Worm (Caenorhabditis elegans) whole organism, L1 larva: ENCODE results near the gene orc-1.

Experiments
- Y116A8C.19 ChIP-seq: sonication (generic microtip); optimal IDR thresholded peaks from 2 replicates; lab custom pipeline; 2016; ENCODE audit warnings: missing compliant biosample characterization, missing genetic modification characterization, borderline replicate concordance
- aha-1 ChIP-seq: fragments of 150-350 bp; optimal IDR thresholded peaks from 2 replicates; lab custom pipeline; 2014; ENCODE audit warnings: missing biosample characterization, missing genetic modification characterization
- alr-1 ChIP-seq: fragments of 200-800 bp; sonication (Bioruptor generic); optimal IDR thresholded peaks from 2 replicates; lab custom pipeline; 2018; ENCODE audit warnings: borderline replicate concordance, mild to moderate bottlenecking, missing genetic modification characterization, missing compliant biosample characterization
- ama-1 ChIP-seq: fragments of 150-350 bp; optimal IDR thresholded peaks from 2 replicates; lab custom pipeline; 2014
- ceh-63 ChIP-seq: fragments of 200-800 bp; sonication (Bioruptor generic); optimal IDR thresholded peaks from 2 replicates; lab custom pipeline; 2018; ENCODE audit warnings: mild to moderate bottlenecking, missing genetic modification characterization, missing compliant biosample characterization
- ceh-8 ChIP-seq: fragments of 200-800 bp; sonication (Bioruptor generic); optimal IDR thresholded peaks from 2 replicates; lab custom pipeline; 2018; ENCODE audit warnings: mild to moderate bottlenecking, missing genetic modification characterization, moderate library complexity, missing compliant biosample characterization
- ceh-88 ChIP-seq: fragments of 200-800 bp; sonication (Bioruptor generic); IDR thresholded peaks from 2 replicates; pipeline ENCODE4 v1.3.6; 2022; ENCODE audit warnings: missing genetic modification characterization, missing compliant biosample characterization
- ceh-90 ChIP-seq: sonication (generic microtip); optimal IDR thresholded peaks from 2 replicates; lab custom pipeline; 2016; ENCODE audit warnings: missing genetic modification characterization, missing compliant biosample characterization
- dpl-1 ChIP-seq, 3 experiments: fragments of 150-350 bp in 2 of 3; sonication (generic microtip) in 1 of 3; optimal IDR thresholded peaks; 2 replicates each; lab custom pipeline; 2014 to 2017; ENCODE audit warnings: missing biosample characterization in 3 of 3, missing genetic modification characterization in 3 of 3, missing genetic modification reagents in 3 of 3
- dsc-1 ChIP-seq: sonication (generic microtip); optimal IDR thresholded peaks from 2 replicates; lab custom pipeline; 2016; ENCODE audit warnings: mild to moderate bottlenecking, missing genetic modification characterization, missing compliant biosample characterization
- efl-1 ChIP-seq, 4 experiments: fragments of 150-350 bp; optimal IDR thresholded peaks in 3 of 4; peaks in 1 of 4; 1 replicate in 1 of 4; 2 replicates in 3 of 4; lab custom pipeline; 2014; ENCODE audit warnings: missing biosample characterization in 2 of 4, missing genetic modification characterization in 2 of 4, missing genetic modification reagents in 2 of 4
- egl-13 ChIP-seq: sonication (generic microtip); optimal IDR thresholded peaks from 2 replicates; lab custom pipeline; 2016; ENCODE audit warnings: missing genotype, missing genetic modification reagents, missing genetic modification characterization, missing compliant biosample characterization
- egl-27 ChIP-seq, 2 experiments: fragments of 150-350 bp in 1 of 2; sonication (generic microtip); optimal IDR thresholded peaks; 3 replicates each; lab custom pipeline; 2017 to 2018; ENCODE audit warnings: missing biosample characterization in 2 of 2, missing genetic modification characterization in 2 of 2, missing genetic modification reagents in 2 of 2
- elt-2 ChIP-seq: sonication (generic microtip); optimal IDR thresholded peaks from 2 replicates; lab custom pipeline; 2016; ENCODE audit warnings: missing genetic modification characterization, mild to moderate bottlenecking, inconsistent platforms, missing compliant biosample characterization, missing genetic modification reagents
- elt-3 ChIP-seq, 6 experiments: fragments of 150-350 bp in 1 of 6; sonication (generic microtip); optimal IDR thresholded peaks; 2 replicates each; lab custom pipeline; 2017 to 2018; ENCODE audit warnings: missing biosample characterization in 6 of 6, missing genetic modification characterization in 6 of 6, inconsistent platforms in 1 of 6
- hlh-17 ChIP-seq: fragments of 200-800 bp; sonication (Bioruptor generic); optimal IDR thresholded peaks from 2 replicates; lab custom pipeline; 2018; ENCODE audit warnings: missing genetic modification characterization, mild to moderate bottlenecking, missing compliant biosample characterization, moderate library complexity, borderline replicate concordance
- hpl-2 ChIP-seq: fragments of 150-350 bp; optimal IDR thresholded peaks from 2 replicates; lab custom pipeline; 2014; ENCODE audit warnings: missing biosample characterization, missing genetic modification reagents, missing genetic modification characterization
- irx-1 ChIP-seq: sonication (generic microtip); optimal IDR thresholded peaks from 2 replicates; lab custom pipeline; 2016; ENCODE audit warnings: missing genetic modification characterization, missing compliant biosample characterization
- jun-1 ChIP-seq: fragments of 150-350 bp; optimal IDR thresholded peaks from 2 replicates; lab custom pipeline; 2014; ENCODE audit warnings: missing biosample characterization, missing genetic modification reagents, missing genetic modification characterization
- lin-15B ChIP-seq: fragments of 150-350 bp; sonication (generic microtip); optimal IDR thresholded peaks from 3 replicates; lab custom pipeline; 2014; ENCODE audit warnings: missing biosample characterization, missing genetic modification characterization
- lin-35 ChIP-seq, 2 experiments: fragments of 150-350 bp; optimal IDR thresholded peaks; 2 replicates each; lab custom pipeline; 2014; ENCODE audit warnings: missing biosample characterization in 2 of 2, missing genetic modification characterization in 2 of 2, missing genetic modification reagents in 2 of 2
- lir-3 ChIP-seq: sonication (generic microtip); optimal IDR thresholded peaks from 2 replicates; lab custom pipeline; 2016; ENCODE audit warnings: mild to moderate bottlenecking, missing genetic modification characterization, moderate library complexity, missing compliant biosample characterization; ENCODE audit not compliant: poor library complexity
- lsy-2 ChIP-seq, 2 experiments: fragments of 150-350 bp; optimal IDR thresholded peaks; 2 replicates each; lab custom pipeline; 2014; ENCODE audit warnings: missing biosample characterization in 2 of 2, missing genetic modification characterization in 2 of 2
- mab-9 ChIP-seq: fragments of 200-800 bp; sonication (Bioruptor generic); IDR thresholded peaks from 2 replicates; pipeline ENCODE4 v1.3.6; 2022; ENCODE audit warnings: missing genetic modification reagents, missing genetic modification characterization, missing compliant biosample characterization
- mdl-1 ChIP-seq, 2 experiments: fragments of 150-350 bp; optimal IDR thresholded peaks; 2 replicates each; lab custom pipeline; 2014 to 2017; ENCODE audit warnings: missing biosample characterization in 2 of 2, missing genetic modification characterization in 2 of 2, inconsistent platforms in 1 of 2
- mef-2 ChIP-seq: fragments of 150-350 bp; optimal IDR thresholded peaks from 2 replicates; lab custom pipeline; 2014; ENCODE audit warnings: missing biosample characterization, missing genetic modification characterization
- mep-1 ChIP-seq: fragments of 150-350 bp; optimal IDR thresholded peaks from 2 replicates; lab custom pipeline; 2014; ENCODE audit warnings: missing biosample characterization, missing genetic modification characterization
- nhr-19 ChIP-seq: fragments of 200-800 bp; sonication (Bioruptor generic); conservative IDR thresholded peaks from 2 replicates; pipeline ENCODE4 v1.3.6; 2022; ENCODE audit warnings: missing genetic modification characterization, missing compliant biosample characterization
- nhr-20 ChIP-seq: sonication (generic microtip); optimal IDR thresholded peaks from 2 replicates; lab custom pipeline; 2016; ENCODE audit warnings: mild to moderate bottlenecking, missing genetic modification characterization, missing compliant biosample characterization
- nhr-237 ChIP-seq: fragments of 150-350 bp; optimal IDR thresholded peaks from 2 replicates; lab custom pipeline; 2014; ENCODE audit warnings: missing biosample characterization, missing genetic modification characterization
- nhr-28 ChIP-seq: fragments of 150-350 bp; optimal IDR thresholded peaks from 2 replicates; lab custom pipeline; 2014; ENCODE audit warnings: missing biosample characterization, missing genetic modification characterization
- nhr-47 ChIP-seq: sonication (generic microtip); optimal IDR thresholded peaks from 2 replicates; lab custom pipeline; 2016; ENCODE audit warnings: mild to moderate bottlenecking, missing genetic modification characterization, moderate library complexity, missing compliant biosample characterization
- nhr-71 ChIP-seq: sonication (generic microtip); optimal IDR thresholded peaks from 2 replicates; lab custom pipeline; 2016; ENCODE audit warnings: mild to moderate bottlenecking, missing genetic modification characterization, moderate library complexity, missing compliant biosample characterization
- nhr-84 ChIP-seq: sonication (generic microtip); optimal IDR thresholded peaks from 2 replicates; lab custom pipeline; 2017; ENCODE audit warnings: missing biosample characterization, missing genetic modification characterization
- nhr-85 ChIP-seq: sonication (generic microtip); peaks from one replicate; lab custom pipeline; 2016; ENCODE audit warnings: missing genetic modification characterization, inconsistent platforms, missing compliant biosample characterization
- nhr-90 ChIP-seq: sonication (generic microtip); optimal IDR thresholded peaks from 2 replicates; lab custom pipeline; 2016; ENCODE audit warnings: mild to moderate bottlenecking, missing genetic modification characterization, missing compliant biosample characterization; ENCODE audit not compliant: poor library complexity
- pax-3 ChIP-seq: fragments of 200-800 bp; sonication (Bioruptor generic); optimal IDR thresholded peaks from 2 replicates; lab custom pipeline; 2018; ENCODE audit warnings: mild to moderate bottlenecking, missing genetic modification characterization, moderate library complexity, missing compliant biosample characterization
- rnt-1 ChIP-seq: sonication (generic microtip); optimal IDR thresholded peaks from 2 replicates; lab custom pipeline; 2016; ENCODE audit warnings: mild to moderate bottlenecking, missing genetic modification characterization, moderate library complexity, missing compliant biosample characterization
- snpc-4 ChIP-seq: fragments of 150-350 bp; optimal IDR thresholded peaks from 2 replicates; lab custom pipeline; 2014; ENCODE audit warnings: missing biosample characterization, missing genetic modification characterization
- snu-23 ChIP-seq: sonication (generic microtip); optimal IDR thresholded peaks from 2 replicates; lab custom pipeline; 2016; ENCODE audit warnings: missing genetic modification characterization, missing compliant biosample characterization
- sox-4 ChIP-seq: sonication (generic microtip); optimal IDR thresholded peaks from 2 replicates; lab custom pipeline; 2016; ENCODE audit warnings: missing genetic modification characterization, missing compliant biosample characterization
- sptf-1 ChIP-seq: fragments of 150-350 bp; optimal IDR thresholded peaks from 2 replicates; lab custom pipeline; 2014; ENCODE audit warnings: missing biosample characterization, missing genetic modification characterization
- swsn-7 ChIP-seq: sonication (generic microtip); optimal IDR thresholded peaks from 2 replicates; lab custom pipeline; 2016; ENCODE audit warnings: missing genetic modification characterization, missing compliant biosample characterization
- tbx-2 ChIP-seq: sonication (generic microtip); optimal IDR thresholded peaks from 2 replicates; lab custom pipeline; 2016; ENCODE audit warnings: missing genetic modification characterization, missing compliant biosample characterization
- unc-130 ChIP-seq: fragments of 150-350 bp; optimal IDR thresholded peaks from 2 replicates; lab custom pipeline; 2017; ENCODE audit warnings: missing biosample characterization, missing genetic modification characterization, inconsistent platforms
- unc-98 ChIP-seq: fragments of 200-800 bp; sonication (Bioruptor generic); IDR thresholded peaks from 2 replicates; pipeline ENCODE4 v1.3.6; 2022; ENCODE audit warnings: missing genetic modification characterization, missing compliant biosample characterization
- vab-15 ChIP-seq: sonication (generic microtip); optimal IDR thresholded peaks from 2 replicates; lab custom pipeline; 2017; ENCODE audit warnings: missing genotype, mild to moderate bottlenecking, missing genetic modification characterization, missing compliant biosample characterization
- xbp-1 ChIP-seq: sonication (generic microtip); optimal IDR thresholded peaks from 2 replicates; lab custom pipeline; 2016; ENCODE audit warnings: missing genetic modification characterization, missing compliant biosample characterization
- ztf-11 ChIP-seq, 2 experiments: sonication (generic microtip); optimal IDR thresholded peaks; 2 replicates each; lab custom pipeline; 2016 to 2017; ENCODE audit warnings: missing genetic modification characterization in 2 of 2, missing biosample characterization in 1 of 2, missing compliant biosample characterization in 1 of 2
- ztf-4 ChIP-seq: fragments of 150-350 bp; optimal IDR thresholded peaks from 2 replicates; lab custom pipeline; 2014; ENCODE audit warnings: missing biosample characterization, missing genetic modification characterization

Gene orc-1

ce11 chrIII:10621208-10621607 lies 21.7 kb upstream of the orc-1 start, which contains the start of the genes lron-10 and hpr-9 (continued):
- TF ChIP-seq nhr-85: peak; percentile 98
- TF ChIP-seq ztf-4 (tag; lab: Kevin White, UChicago): peak; percentile 42
- peak in 2 of 6 experiments; percentile 73 to 85 for TF ChIP-seq elt-3 (tag; optimal IDR thresholded peaks at IDR 0.05; lab: Kevin White, UChicago)
- peak; percentile 94 for TF ChIP-seq sox-4 (tag; lab: Kevin White, UChicago)
- no peak for TF ChIP-seq nhr-28 (tag; lab: Kevin White, UChicago)
- TF ChIP-seq unc-98: peak; percentile 71
- TF ChIP-seq pax-3 (tag; lab: Kevin White, UChicago): peak; percentile 93
- peak; percentile 50 for TF ChIP-seq mep-1 (tag; lab: Kevin White, UChicago)
- peak; percentile 27 for TF ChIP-seq lin-15B
- TF ChIP-seq rnt-1 (tag; lab: Kevin White, UChicago): peak; percentile 99
- TF ChIP-seq mab-9 (GFP tag; lab: Robert Waterston, UW): peak; percentile 90
- peak; percentile 97 for TF ChIP-seq irx-1
- peak; percentile 50 for TF ChIP-seq vab-15
- no peak for TF ChIP-seq ama-1
- peak; percentile 93 for TF ChIP-seq ceh-90
- no peak for TF ChIP-seq ceh-63 (GFP tag; lab: Kevin White, UChicago)
- peak; percentile 61; the same call in 1 of the 2 replicates for TF ChIP-seq ceh-88 (GFP tag; lab: Robert Waterston, UW)
- TF ChIP-seq nhr-84 (tag; lab: Kevin White, UChicago): no peak
- TF ChIP-seq lsy-2 (tag; optimal IDR thresholded peaks at IDR 0.05; lab: Kevin White, UChicago): peak; percentile 83 to 86
- peak; percentile 91 for TF ChIP-seq nhr-20 (tag; lab: Kevin White, UChicago)
- TF ChIP-seq hpl-2 (GFP tag; lab: Kevin White, UChicago): peak; percentile 17
- TF ChIP-seq nhr-90 (tag; lab: Kevin White, UChicago): peak; percentile 97
- no peak for TF ChIP-seq mef-2
- TF ChIP-seq swsn-7: peak; percentile 82
- peak; percentile 74 for TF ChIP-seq ceh-8 (GFP tag; lab: Kevin White, UChicago)
- peak; percentile 89 for TF ChIP-seq dsc-1
- TF ChIP-seq Y116A8C.19 (tag; lab: Kevin White, UChicago): peak; percentile 87
- peak; percentile 38 for TF ChIP-seq nhr-237 (tag; lab: Kevin White, UChicago)
- no peak for TF ChIP-seq alr-1
- peak; percentile 52 for TF ChIP-seq unc-130
- peak; percentile 87 for TF ChIP-seq nhr-19 (GFP tag; lab: Robert Waterston, UW)
- no peak for TF ChIP-seq egl-27 (tag; optimal IDR thresholded peaks at IDR 0.05; lab: Kevin White, UChicago)
- no peak for TF ChIP-seq hlh-17
- TF ChIP-seq snu-23 (GFP tag; lab: Kevin White, UChicago): peak; percentile 94
- TF ChIP-seq elt-2 (tag; lab: Kevin White, UChicago): peak; percentile 70
- peak in 1 of 2 experiments; percentile 96 for TF ChIP-seq ztf-11 (tag; optimal IDR thresholded peaks at IDR 0.05; lab: Kevin White, UChicago)

- TF ChIP-seq unc-130 (peak; percentile 23), dpl-1 (GFP tag; optimal IDR thresholded peaks at IDR 0.05; lab: Kevin White, UChicago) (peak; percentile 26 to 42 (median 35)), vab-15 (no peak), snpc-4 (tag; lab: Kevin White, UChicago) (no peak), mdl-1 (tag; optimal IDR thresholded peaks at IDR 0.05; lab: Kevin White, UChicago) (peak in 1 of 2 experiments; percentile 36), lir-3 (tag; lab: Kevin White, UChicago) (peak; percentile 21), egl-13 (tag; lab: Kevin White, UChicago) (no peak), irx-1 (peak; percentile 35), sptf-1 (tag; lab: Kevin White, UChicago) (no peak), lin-35 (GFP tag; optimal IDR thresholded peaks at IDR 0.05; lab: Kevin White, UChicago) (peak; percentile 20 to 72), ztf-11 (tag; optimal IDR thresholded peaks at IDR 0.05; lab: Kevin White, UChicago) (no peak), nhr-71 (peak; percentile 48), nhr-47 (tag; lab: Kevin White, UChicago) (peak; percentile 50), lsy-2 (tag; optimal IDR thresholded peaks at IDR 0.05; lab: Kevin White, UChicago) (peak; percentile 29 to 66), efl-1 (optimal IDR thresholded peaks at IDR 0.05; lab: Kevin White, UChicago) (peak; percentile 1 to 39), efl-1 (GFP tag; optimal IDR thresholded peaks at IDR 0.05 in 1 of 2; lab: Kevin White, UChicago) (peak; percentile 32 to 95), xbp-1 (tag; lab: Kevin White, UChicago) (peak; percentile 21), lin-15B (no peak), mep-1 (tag; lab: Kevin White, UChicago) (peak; percentile 26), aha-1 (tag; lab: Kevin White, UChicago) (no peak), nhr-19 (GFP tag; lab: Robert Waterston, UW) (peak; percentile 53), tbx-2 (tag; lab: Kevin White, UChicago) (peak; percentile 6), rnt-1 (tag; lab: Kevin White, UChicago) (peak; percentile 51), dsc-1 (peak; percentile 15), ceh-8 (GFP tag; lab: Kevin White, UChicago) (no peak), jun-1 (peak; percentile 7), nhr-20 (tag; lab: Kevin White, UChicago) (peak; percentile 2)
Observed at ce11 chrIII:10624564-10624963, 18.4 kb upstream of the orc-1 start.
